Fruit fly (Drosophila melanogaster) whole organism, embryonic: ENCODE data around the gene CG17717.

ENCODE experiments used
- CG10274 ChIP-seq: fragments of 200-800 bp; sonication (Bioruptor generic); optimal IDR thresholded peaks from 3 replicates; lab custom pipeline; 2017; ENCODE audit warnings: missing biosample characterization, mild to moderate bottlenecking, missing genetic modification characterization
- CG11560 ChIP-seq: fragments of 200-800 bp; sonication (Bioruptor generic); IDR thresholded peaks from 3 replicates; pipeline ENCODE4 v1.3.6; 2022; ENCODE audit warnings: missing biosample characterization, missing genetic modification characterization
- CG11695 ChIP-seq: fragments of 200-800 bp; sonication (Bioruptor generic); IDR thresholded peaks from 3 replicates; pipeline ENCODE4 v1.3.6; 2022; ENCODE audit warnings: missing biosample characterization, missing genetic modification characterization
- CG12659 ChIP-seq: fragments of 200-800 bp; sonication (Bioruptor generic); optimal IDR thresholded peaks from 3 replicates; lab custom pipeline; 2017; ENCODE audit warnings: mild to moderate bottlenecking, missing biosample characterization, missing genetic modification reagents, missing genetic modification characterization
- CG13287 ChIP-seq: fragments of 200-800 bp; sonication (Bioruptor generic); IDR thresholded peaks from 2 replicates; pipeline ENCODE4 v1.3.6; 2022; ENCODE audit warnings: missing biosample characterization, missing genetic modification characterization; ENCODE audit not compliant: partially characterized antibody
- CG1529 ChIP-seq: fragments of 200-800 bp; sonication (Bioruptor generic); optimal IDR thresholded peaks from 3 replicates; lab custom pipeline; 2018; ENCODE audit warnings: missing biosample characterization, missing genetic modification characterization
- CG1647 ChIP-seq: fragments of 200-800 bp; sonication (Bioruptor generic); optimal IDR thresholded peaks from 3 replicates; lab custom pipeline; 2016; ENCODE audit warnings: missing biosample characterization, missing genetic modification characterization
- CG17912 ChIP-seq: fragments of 200-800 bp; sonication (Bioruptor generic); optimal IDR thresholded peaks from 2 replicates; lab custom pipeline; 2018; ENCODE audit warnings: missing biosample characterization, mild to moderate bottlenecking, missing genetic modification characterization
- CG18262 ChIP-seq: fragments of 200-800 bp; optimal IDR thresholded peaks from 3 replicates; lab custom pipeline; 2019; ENCODE audit warnings: missing biosample characterization, mild to moderate bottlenecking, missing genetic modification characterization, moderate library complexity
- CG2889 ChIP-seq: fragments of 200-800 bp; sonication (Bioruptor generic); IDR thresholded peaks from 3 replicates; pipeline ENCODE4 v1.3.6; 2022; ENCODE audit warnings: missing biosample characterization, missing genetic modification characterization
- CG34376 ChIP-seq: fragments of 200-800 bp; sonication (Bioruptor generic); optimal IDR thresholded peaks from 2 replicates; lab custom pipeline; 2018; ENCODE audit warnings: missing biosample characterization, mild to moderate bottlenecking, missing genetic modification characterization
- CG4820 ChIP-seq: fragments of 200-800 bp; sonication (Bioruptor generic); optimal IDR thresholded peaks from 3 replicates; lab custom pipeline; 2016; ENCODE audit warnings: missing biosample characterization, missing genetic modification characterization
- CG4854 ChIP-seq: fragments of 200-800 bp; sonication (Bioruptor generic); optimal IDR thresholded peaks from 2 replicates; lab custom pipeline; 2016; ENCODE audit warnings: missing biosample characterization, missing genetic modification characterization, inconsistent platforms
- CG6689 ChIP-seq: fragments of 200-800 bp; sonication (Bioruptor generic); IDR thresholded peaks from 2 replicates; pipeline ENCODE4 v1.3.6; 2022; ENCODE audit warnings: missing biosample characterization, missing genetic modification characterization
- CG6813 ChIP-seq: fragments of 200-800 bp; sonication (Bioruptor generic); optimal IDR thresholded peaks from 2 replicates; lab custom pipeline; 2017; ENCODE audit warnings: missing biosample characterization, missing genetic modification characterization, mild to moderate bottlenecking, moderate library complexity, missing genetic modification reagents
- CG7745 ChIP-seq: fragments of 200-800 bp; sonication (Bioruptor generic); optimal IDR thresholded peaks from 2 replicates; lab custom pipeline; 2018; ENCODE audit warnings: missing biosample characterization, mild to moderate bottlenecking, missing genetic modification characterization, moderate library complexity
- CG8359 ChIP-seq: fragments of 200-800 bp; sonication (Bioruptor generic); optimal IDR thresholded peaks from 2 replicates; lab custom pipeline; 2017; ENCODE audit warnings: missing biosample characterization, mild to moderate bottlenecking, missing genetic modification characterization, borderline replicate concordance
- CG8478 ChIP-seq: fragments of >200 bp; optimal IDR thresholded peaks from 2 replicates; lab custom pipeline; 2018
- CG8924 ChIP-seq: fragments of 200-800 bp; optimal IDR thresholded peaks from 3 replicates; lab custom pipeline; 2019; ENCODE audit warnings: missing biosample characterization, mild to moderate bottlenecking, missing genetic modification characterization, moderate library complexity
- CG8944 ChIP-seq: fragments of 200-800 bp; sonication (Bioruptor generic); optimal IDR thresholded peaks from 3 replicates; lab custom pipeline; 2016; ENCODE audit warnings: missing biosample characterization, missing genetic modification characterization
- CG9609 ChIP-seq: fragments of 200-800 bp; sonication (Bioruptor generic); optimal IDR thresholded peaks from 3 replicates; lab custom pipeline; 2016; ENCODE audit warnings: missing biosample characterization, missing genetic modification characterization
- CG9876 ChIP-seq: fragments of 200-800 bp; sonication (Bioruptor generic); optimal IDR thresholded peaks from 2 replicates; lab custom pipeline; 2016; ENCODE audit warnings: missing biosample characterization, missing genetic modification characterization
- CG9932 ChIP-seq: fragments of 200-800 bp; sonication (Bioruptor generic); IDR thresholded peaks from 2 replicates; pipeline ENCODE4 v1.3.6; 2022; ENCODE audit warnings: missing biosample characterization, missing genetic modification characterization
- CoRest ChIP-seq: fragments of 200-800 bp; sonication (Bioruptor generic); optimal IDR thresholded peaks from 3 replicates; lab custom pipeline; 2018; ENCODE audit warnings: missing biosample characterization, mild to moderate bottlenecking, missing genetic modification characterization, moderate library complexity
- D19A ChIP-seq: fragments of 200-800 bp; optimal IDR thresholded peaks from 3 replicates; lab custom pipeline; 2019; ENCODE audit warnings: missing biosample characterization, mild to moderate bottlenecking, missing genetic modification characterization, moderate library complexity
- Deaf1 ChIP-seq: fragments of 200-800 bp; optimal IDR thresholded peaks from 3 replicates; lab custom pipeline; 2019; ENCODE audit warnings: missing biosample characterization, mild to moderate bottlenecking, missing genetic modification characterization, moderate library complexity
- Fer2 ChIP-seq: fragments of 200-800 bp; sonication (Bioruptor generic); optimal IDR thresholded peaks from 2 replicates; lab custom pipeline; 2018; ENCODE audit warnings: missing biosample characterization, mild to moderate bottlenecking, missing genetic modification characterization, moderate library complexity
- HLH3B ChIP-seq: fragments of 200-800 bp; sonication (Bioruptor generic); IDR thresholded peaks from 2 replicates; pipeline ENCODE4 v1.3.6; 2022; ENCODE audit warnings: missing biosample characterization, missing genetic modification characterization
- Hmr ChIP-seq: fragments of 200-800 bp; sonication (Bioruptor generic); optimal IDR thresholded peaks from 3 replicates; lab custom pipeline; 2017; ENCODE audit warnings: mild to moderate bottlenecking, missing biosample characterization, missing genetic modification reagents, missing genetic modification characterization
- Hr3 ChIP-seq: fragments of 200-800 bp; sonication (Bioruptor generic); optimal IDR thresholded peaks from 3 replicates; lab custom pipeline; 2016; ENCODE audit warnings: missing biosample characterization, missing genetic modification characterization
- Hr78 ChIP-seq, 2 experiments: fragments of 200-800 bp in 1 of 2; fragments of >200 bp in 1 of 2; sonication (Bioruptor generic) in 1 of 2; optimal IDR thresholded peaks; 2 replicates each; lab custom pipeline; 2017 to 2019; ENCODE audit warnings: missing biosample characterization in 2 of 2, missing genetic modification characterization in 2 of 2, mild to moderate bottlenecking in 1 of 2, moderate library complexity in 1 of 2
- Mrtf ChIP-seq: fragments of 200-800 bp; sonication (Bioruptor generic); IDR thresholded peaks from 3 replicates; pipeline ENCODE4 v1.3.6; 2022; ENCODE audit warnings: missing biosample characterization, missing genetic modification characterization
- Oaz ChIP-seq: fragments of 200-800 bp; sonication (Bioruptor generic); IDR thresholded peaks from 2 replicates; pipeline ENCODE4 v1.3.6; 2022; ENCODE audit warnings: missing biosample characterization, missing genetic modification characterization
- Optix ChIP-seq: fragments of 200-800 bp; sonication (Bioruptor generic); IDR thresholded peaks from 3 replicates; pipeline ENCODE4 v1.3.6; 2022; ENCODE audit warnings: missing biosample characterization, missing genetic modification characterization
- Ptx1 ChIP-seq: fragments of 200-800 bp; sonication (Bioruptor generic); IDR thresholded peaks from 2 replicates; pipeline ENCODE4 v1.3.6; 2022; ENCODE audit warnings: missing biosample characterization, missing genetic modification characterization
- Ravus ChIP-seq: fragments of 200-800 bp; sonication (Bioruptor generic); IDR thresholded peaks from 2 replicates; pipeline ENCODE4 v1.3.6; 2022; ENCODE audit warnings: missing biosample characterization, missing genetic modification characterization
- Scr ChIP-seq: fragments of 200-800 bp; sonication (Bioruptor generic); IDR thresholded peaks from 2 replicates; pipeline ENCODE4 v1.3.6; 2022; ENCODE audit warnings: missing biosample characterization, missing genetic modification characterization; ENCODE audit not compliant: partially characterized antibody
- Stat92E ChIP-seq, 3 experiments: fragments of >200 bp in 2 of 3; fragments of 200-800 bp in 1 of 3; sonication (Bioruptor generic) in 1 of 3; optimal IDR thresholded peaks; 2 replicates each; lab custom pipeline; 2017 to 2019; ENCODE audit warnings: missing biosample characterization in 3 of 3, missing genetic modification characterization in 3 of 3, mild to moderate bottlenecking in 1 of 3, moderate library complexity in 1 of 3
- Xbp1 ChIP-seq: fragments of 200-800 bp; sonication (Bioruptor generic); optimal IDR thresholded peaks from 3 replicates; lab custom pipeline; 2016; ENCODE audit warnings: missing biosample characterization, mild to moderate bottlenecking, missing genetic modification characterization
- ac ChIP-seq: fragments of 200-800 bp; sonication (Bioruptor generic); optimal IDR thresholded peaks from 3 replicates; lab custom pipeline; 2017; ENCODE audit warnings: missing biosample characterization, mild to moderate bottlenecking, missing genetic modification characterization
- az2 ChIP-seq: fragments of 200-800 bp; sonication (Bioruptor generic); optimal IDR thresholded peaks from 3 replicates; lab custom pipeline; 2016; ENCODE audit warnings: missing biosample characterization, missing genetic modification characterization
- caup ChIP-seq: fragments of 200-800 bp; sonication (Bioruptor generic); optimal IDR thresholded peaks from 3 replicates; lab custom pipeline; 2017; ENCODE audit warnings: missing biosample characterization, mild to moderate bottlenecking, missing genetic modification characterization, moderate library complexity; ENCODE audit not compliant: severe bottlenecking
- da ChIP-seq: fragments of 200-800 bp; sonication (Bioruptor generic); optimal IDR thresholded peaks from 2 replicates; lab custom pipeline; 2016; ENCODE audit warnings: missing biosample characterization, missing genetic modification characterization
- dm ChIP-seq: fragments of 200-800 bp; sonication (Bioruptor generic); optimal IDR thresholded peaks from 3 replicates; lab custom pipeline; 2016; ENCODE audit warnings: missing biosample characterization, missing genetic modification characterization
- gem ChIP-seq: fragments of 200-800 bp; sonication (Bioruptor generic); optimal IDR thresholded peaks from 2 replicates; lab custom pipeline; 2019; ENCODE audit warnings: missing biosample characterization, mild to moderate bottlenecking, missing genetic modification characterization, moderate library complexity
- psq ChIP-seq: fragments of 200-800 bp; sonication (Bioruptor generic); optimal IDR thresholded peaks from 2 replicates; lab custom pipeline; 2017; ENCODE audit warnings: missing biosample characterization, missing genetic modification characterization
- stc ChIP-seq: fragments of 200-800 bp; sonication (Bioruptor generic); IDR thresholded peaks from 2 replicates; pipeline ENCODE4 v1.3.6; 2022; ENCODE audit warnings: missing biosample characterization, missing genetic modification characterization
- toy ChIP-seq: fragments of 200-800 bp; sonication (Bioruptor generic); IDR thresholded peaks from 2 replicates; pipeline ENCODE4 v1.3.6; 2022; ENCODE audit warnings: missing biosample characterization, missing genetic modification characterization
- unc-4 ChIP-seq: fragments of 200-800 bp; sonication (Bioruptor generic); IDR thresholded peaks from 2 replicates; pipeline ENCODE4 v1.3.6; 2022; ENCODE audit warnings: missing biosample characterization, missing genetic modification characterization; ENCODE audit not compliant: partially characterized antibody

The CG17717 gene

dm6 chrX:6549428-6550117 is 39.5 kb upstream of the CG17717 start (continued):
- TF ChIP-seq az2 (GFP tag; lab: Kevin White, UChicago) (peak; percentile 92), CG10274 (GFP tag; lab: Kevin White, UChicago) (peak; percentile 91), CG7745 (tag; lab: Kevin White, UChicago) (no peak), CG6813 (GFP tag; lab: Kevin White, UChicago) (peak; percentile 96), toy (GFP tag; lab: Robert Waterston, UW) (peak; percentile 86), CG2889 (GFP tag; lab: Robert Waterston, UW) (peak; percentile 93), CG12659 (peak; percentile 94), caup (GFP tag; lab: Kevin White, UChicago) (peak; percentile 97), Oaz (GFP tag; lab: Robert Waterston, UW) (peak; percentile 87), CG13287 (no peak), Hr78 (GFP tag; optimal IDR thresholded peaks at IDR 0.05; lab: Kevin White, UChicago) (peak in 1 of 2 experiments; percentile 42), ac (peak; percentile 84), CG11695 (GFP tag; lab: Robert Waterston, UW) (peak; percentile 96), unc-4 (no peak), gem (tag; lab: Kevin White, UChicago) (peak; percentile 94), CG34376 (GFP tag; lab: Kevin White, UChicago) (peak; percentile 95), CG8359 (GFP tag; lab: Kevin White, UChicago) (peak; percentile 81), D19A (tag; lab: Kevin White, UChicago) (peak; percentile 90), HLH3B (peak; percentile 94), CG6689 (GFP tag; lab: Robert Waterston, UW) (peak; percentile 96), Hr3 (peak; percentile 86), Mrtf (peak; percentile 96), CG4854 (GFP tag; lab: Kevin White, UChicago) (no peak), psq (peak; percentile 72), Optix (GFP tag; lab: Robert Waterston, UW) (peak; percentile 94), CG8944 (GFP tag; lab: Kevin White, UChicago) (peak; percentile 90), stc (GFP tag; lab: Robert Waterston, UW) (peak; percentile 93), CG9609 (GFP tag; lab: Kevin White, UChicago) (peak; percentile 93), Stat92E (GFP tag; optimal IDR thresholded peaks at IDR 0.05; lab: Kevin White, UChicago) (peak in 1 of 3 experiments; percentile 66), Deaf1 (tag; lab: Kevin White, UChicago) (peak; percentile 77), Ptx1 (GFP tag; lab: Robert Waterston, UW) (peak; percentile 94), Hmr (GFP tag; lab: Kevin White, UChicago) (peak; percentile 94), Scr (GFP tag; lab: Robert Waterston, UW) (no peak), CG1647 (GFP tag; lab: Kevin White, UChicago) (peak; percentile 97), dm (GFP tag; lab: Kevin White, UChicago) (peak; percentile 86), da (GFP tag; lab: Kevin White, UChicago) (peak; percentile 86), CG18262 (tag; lab: Kevin White, UChicago) (peak; percentile 94), CG11560 (peak; percentile 87), Ravus (GFP tag; lab: Robert Waterston, UW) (peak; percentile 89), Fer2 (tag; lab: Kevin White, UChicago) (peak; percentile 94), CG8478 (lab: Kevin White, UChicago) (no peak), CoRest (tag; lab: Kevin White, UChicago) (peak; percentile 94), Xbp1 (peak; percentile 94), CG9876 (GFP tag; lab: Kevin White, UChicago) (peak; percentile 84), CG4820 (GFP tag; lab: Kevin White, UChicago) (peak; percentile 96), CG9932 (GFP tag; lab: Robert Waterston, UW) (peak; percentile 98), CG1529 (GFP tag; lab: Kevin White, UChicago) (peak; percentile 80), CG17912 (GFP tag; lab: Kevin White, UChicago) (peak; percentile 64), CG8924 (tag; lab: Kevin White, UChicago) (peak; percentile 94)
